Worm (Caenorhabditis elegans): ENCODE measurements around the gene srsx-34.

DNA sequence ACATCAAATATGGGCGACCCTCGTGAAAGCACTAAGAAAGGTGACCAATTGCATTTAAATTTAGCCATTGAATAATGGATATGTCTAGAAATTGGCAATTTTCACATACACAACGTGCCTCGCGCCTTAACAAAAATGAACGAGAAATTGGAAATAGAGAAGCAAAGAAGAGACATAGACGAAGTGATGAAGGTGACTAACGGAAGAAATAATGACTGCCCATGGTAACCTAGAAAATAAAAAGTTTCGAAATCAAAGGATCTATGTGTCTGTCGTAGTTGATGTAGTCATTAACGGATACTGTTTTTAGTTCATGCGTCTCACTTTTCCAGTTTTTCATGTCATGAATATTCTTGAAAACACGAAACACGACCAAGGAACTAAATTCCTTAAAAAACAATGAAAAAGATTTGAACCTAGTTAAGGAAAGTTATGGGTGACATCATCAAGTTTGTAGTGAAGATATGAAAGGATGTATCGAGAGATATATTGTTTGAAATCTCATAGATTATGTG, 42.3 kb downstream of the srsx-34 start:
- no peak for TF ChIP-seq nhr-12 (tag; optimal IDR thresholded peaks at IDR 0.05)
- no peak for TF ChIP-seq skn-1 (tag; optimal IDR thresholded peaks at IDR 0.05)
- no peak for TF ChIP-seq lin-13 (GFP tag; optimal IDR thresholded peaks at IDR 0.05)
